Worm (Caenorhabditis elegans): ENCODE results near the gene B0464.9.

Gene B0464.9

DNA sequence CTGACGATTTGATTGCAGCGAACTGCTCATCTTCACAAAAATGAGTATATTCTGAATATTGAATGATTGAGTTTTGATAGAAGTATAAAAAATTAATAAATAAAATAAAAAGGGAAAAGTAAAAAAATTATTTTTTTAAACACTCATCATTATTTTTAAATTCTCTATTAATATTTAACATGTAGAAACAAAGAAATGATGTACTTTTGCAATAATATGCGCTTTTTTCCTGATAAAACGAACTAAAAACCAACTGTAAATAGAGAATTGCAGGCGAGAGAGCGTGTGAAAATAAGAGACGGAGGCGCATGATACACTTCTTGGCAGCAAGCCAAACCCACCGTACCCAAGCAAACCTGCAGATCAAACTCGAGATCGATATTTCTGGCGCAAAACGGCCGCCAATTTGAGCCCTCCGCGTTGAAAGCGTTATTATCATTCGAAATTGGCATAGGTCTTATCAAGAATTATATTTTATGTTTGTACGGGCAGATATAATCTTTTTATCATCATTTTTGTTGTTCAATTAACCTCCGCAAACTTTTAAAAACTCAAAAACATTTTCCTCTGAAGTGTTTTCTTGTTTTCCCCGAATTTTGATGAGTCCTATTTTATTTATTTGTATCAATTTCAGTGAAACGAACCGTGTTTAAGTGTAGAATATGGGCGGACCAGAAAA lies 9.4 kb upstream of the B0464.9 start, which contains the start of the genes rheb-1 and spk-1 (continued):
- TF ChIP-seq F16B12.6 (tag; optimal IDR thresholded peaks at IDR 0.05) (peak; percentile 34), mdl-1 (tag; optimal IDR thresholded peaks at IDR 0.05) (peak in 1 of 2 experiments; percentile 68), C34B4.2 (tag; optimal IDR thresholded peaks at IDR 0.05) (no peak), ceh-82 (tag; optimal IDR thresholded peaks at IDR 0.05) (peak; percentile 75 to 89 (median 75)), sox-4 (tag; optimal IDR thresholded peaks at IDR 0.05) (peak; percentile 8), ces-1 (GFP tag; optimal IDR thresholded peaks at IDR 0.05) (no peak), pqm-1 (tag; optimal IDR thresholded peaks at IDR 0.05) (no peak), sptf-1 (tag; optimal IDR thresholded peaks at IDR 0.05) (no peak), aly-2 (tag; optimal IDR thresholded peaks at IDR 0.05) (no peak), skn-1 (tag; optimal IDR thresholded peaks at IDR 0.05) (peak; percentile 83), tlp-1 (tag; optimal IDR thresholded peaks at IDR 0.05) (no peak), ztf-4 (tag; optimal IDR thresholded peaks at IDR 0.05) (peak; percentile 76), nhr-28 (tag; optimal IDR thresholded peaks at IDR 0.05) (no peak), dpl-1 (GFP tag; optimal IDR thresholded peaks at IDR 0.05) (peak; percentile 63 to 76 (median 75)), alr-1 (tag; optimal IDR thresholded peaks at IDR 0.05; ENCODE audit: borderline replicate concordance) (no peak), hlh-17 (GFP tag; optimal IDR thresholded peaks at IDR 0.05; ENCODE audit: borderline replicate concordance) (no peak), xbp-1 (tag; optimal IDR thresholded peaks at IDR 0.05) (peak; percentile 87), nhr-76 (tag; optimal IDR thresholded peaks at IDR 0.05) (no peak), isw-1 (GFP tag; IDR thresholded peaks at IDR 0.05) (peak; percentile 80), lin-14 (GFP tag; optimal IDR thresholded peaks at IDR 0.05) (peak; percentile 94), rnt-1 (tag; optimal IDR thresholded peaks at IDR 0.05) (peak; percentile 92), blmp-1 (tag; optimal IDR thresholded peaks at IDR 0.05) (peak; percentile 69), lin-15B (tag; optimal IDR thresholded peaks at IDR 0.05) (peak; percentile 61), lir-3 (tag; optimal IDR thresholded peaks at IDR 0.05; ENCODE audit: poor library complexity) (peak; percentile 71), dsc-1 (tag; optimal IDR thresholded peaks at IDR 0.05) (peak; percentile 85), ceh-88 (GFP tag; IDR thresholded peaks at IDR 0.05) (peak; percentile 69; the same call in 1 of the 2 replicates), efl-3 (GFP tag; optimal IDR thresholded peaks at IDR 0.05) (no peak), fkh-10 (GFP tag; optimal IDR thresholded peaks at IDR 0.05) (peak; percentile 53), nhr-90 (tag; optimal IDR thresholded peaks at IDR 0.05; ENCODE audit: poor library complexity) (peak; percentile 85), nhr-84 (tag; optimal IDR thresholded peaks at IDR 0.05) (no peak), unc-130 (tag; optimal IDR thresholded peaks at IDR 0.05) (peak; percentile 81), nhr-12 (tag; optimal IDR thresholded peaks at IDR 0.05) (no peak), hlh-4 (tag; optimal IDR thresholded peaks at IDR 0.05) (no peak), jun-1 (tag; optimal IDR thresholded peaks at IDR 0.05) (peak; percentile 86), lin-35 (GFP tag; optimal IDR thresholded peaks at IDR 0.05) (peak; percentile 83 to 89), ceh-8 (GFP tag; optimal IDR thresholded peaks at IDR 0.05) (peak; percentile 14), ztf-11 (tag; optimal IDR thresholded peaks at IDR 0.05) (peak in 1 of 2 experiments; percentile 43), Y116A8C.19 (tag; optimal IDR thresholded peaks at IDR 0.05; ENCODE audit: borderline replicate concordance) (no peak), zag-1 (tag; optimal IDR thresholded peaks at IDR 0.05) (no peak), unc-86 (tag; optimal IDR thresholded peaks at IDR 0.05) (peak; percentile 82), nhr-85 (tag) (peak; percentile 92), mab-9 (GFP tag; IDR thresholded peaks at IDR 0.05) (peak; percentile 60), elt-3 (tag; optimal IDR thresholded peaks at IDR 0.05) (peak in 3 of 6 experiments; percentile 54 to 62 (median 59)), nhr-20 (tag; optimal IDR thresholded peaks at IDR 0.05) (peak; percentile 93), nhr-19 (GFP tag; conservative IDR thresholded peaks at IDR 0.05) (peak; percentile 89), ama-1 (optimal IDR thresholded peaks at IDR 0.05) (peak; percentile 48), nhr-77 (tag; optimal IDR thresholded peaks at IDR 0.05) (peak; percentile 76), pax-3 (tag; optimal IDR thresholded peaks at IDR 0.05) (peak; percentile 82), aha-1 (tag; optimal IDR thresholded peaks at IDR 0.05) (peak; percentile 11), egl-13 (tag; optimal IDR thresholded peaks at IDR 0.05) (peak; percentile 82), lsy-2 (tag; optimal IDR thresholded peaks at IDR 0.05) (peak; percentile 99), mep-1 (tag; optimal IDR thresholded peaks at IDR 0.05) (peak; percentile 93)
